Fruit fly (Drosophila melanogaster): ENCODE results near the gene Papst2.

dm6 chr3L:17077273-17077672 is 34.7 kb downstream of the Papst2 start:
- TF ChIP-seq h (optimal IDR thresholded peaks at IDR 0.05) (no peak), Myc (optimal IDR thresholded peaks at IDR 0.05) (no peak), psq (optimal IDR thresholded peaks at IDR 0.05) (no peak), Sin3A (optimal IDR thresholded peaks at IDR 0.05) (no peak), ttk (optimal IDR thresholded peaks at IDR 0.05) (no peak)
